Worm (Caenorhabditis elegans) whole organism, midembryonic: ENCODE results near the gene smg-3.

Source experiments
- T22C8.4 ChIP-seq: fragments of 200-800 bp; sonication (Bioruptor generic); IDR thresholded peaks from 2 replicates; pipeline ENCODE4 v1.3.6; 2022; ENCODE audit warnings: missing genetic modification characterization, missing compliant biosample characterization
- cog-1 ChIP-seq: sonication (generic microtip); optimal IDR thresholded peaks from 2 replicates; lab custom pipeline; 2016; ENCODE audit warnings: missing genetic modification characterization, missing compliant biosample characterization
- flt-1 ChIP-seq: fragments of 200-800 bp; sonication (Bioruptor generic); IDR thresholded peaks from 2 replicates; pipeline ENCODE4 v1.3.6; 2022; ENCODE audit warnings: missing genetic modification characterization, missing compliant biosample characterization
- klf-2 ChIP-seq: fragments of 200-800 bp; sonication (Bioruptor generic); conservative IDR thresholded peaks from 2 replicates; pipeline ENCODE4 v1.3.6; 2022; ENCODE audit warnings: missing genetic modification reagents, missing genetic modification characterization, missing compliant biosample characterization
- med-1 ChIP-seq: sonication (generic microtip); optimal IDR thresholded peaks from 2 replicates; lab custom pipeline; 2017; ENCODE audit warnings: missing genetic modification characterization, mild to moderate bottlenecking, missing compliant biosample characterization, antibody characterized with exemption, missing genetic modification reagents; ENCODE audit not compliant: insufficient read depth
- ref-1 ChIP-seq: fragments of 200-800 bp; sonication (Bioruptor generic); conservative IDR thresholded peaks from 2 replicates; pipeline ENCODE4 v1.3.6; 2022; ENCODE audit warnings: missing genetic modification reagents, missing genetic modification characterization, missing compliant biosample characterization
- tab-1 ChIP-seq: fragments of 200-800 bp; sonication (Bioruptor generic); IDR thresholded peaks from 2 replicates; pipeline ENCODE4 v1.3.6; 2022; ENCODE audit warnings: missing genetic modification characterization, missing compliant biosample characterization
- ztf-23 ChIP-seq: fragments of 200-800 bp; sonication (Bioruptor generic); IDR thresholded peaks from 2 replicates; pipeline ENCODE4 v1.3.6; 2022; ENCODE audit warnings: missing genetic modification reagents, missing genetic modification characterization, missing compliant biosample characterization

ce11 chrIV:6337353-6337752 is 35.5 kb downstream of the smg-3 start, which contains the start of gene ipla-6:
- TF ChIP-seq cog-1 (tag; lab: Kevin White, UChicago) (no peak), klf-2 (no peak), ztf-23 (GFP tag; lab: Robert Waterston, UW) (no peak), flt-1 (GFP tag; lab: Robert Waterston, UW) (no peak), med-1 (no peak), T22C8.4 (no peak), tab-1 (GFP tag; lab: Robert Waterston, UW) (no peak), ref-1 (no peak)
